Fruit fly (Drosophila melanogaster) whole organism, pupa: ENCODE measurements around the gene yata.

Experiments
- CG32121 ChIP-seq: fragments of 200-800 bp; sonication (Bioruptor generic); IDR thresholded peaks from 2 replicates; pipeline ENCODE4 v1.3.6; 2022; ENCODE audit warnings: missing biosample characterization, missing genetic modification characterization
- Snoo ChIP-seq: fragments of 200-800 bp; sonication (Bioruptor generic); optimal IDR thresholded peaks from 3 replicates; lab custom pipeline; 2017; ENCODE audit warnings: missing biosample characterization, mild to moderate bottlenecking, missing genetic modification characterization, inconsistent platforms

dm6 chr3R:29737891-29738290 is 11.1 kb upstream of the yata start, which contains the start of gene Gnpnat:
- TF ChIP-seq CG32121 (GFP tag; lab: Robert Waterston, UW) (no peak), Snoo (tag; lab: Kevin White, UChicago) (peak; percentile 63)
